Worm (Caenorhabditis elegans) whole organism, L2 larva: ENCODE results near the gene T04F8.8.

Source experiments
- F13H6.1 ChIP-seq: sonication (generic microtip); optimal IDR thresholded peaks from 2 replicates; lab custom pipeline; 2016; ENCODE audit warnings: missing genetic modification characterization, missing compliant biosample characterization
- R02D3.7 ChIP-seq: fragments of 150-350 bp; optimal IDR thresholded peaks from 2 replicates; lab custom pipeline; 2014; ENCODE audit warnings: missing biosample characterization, missing genetic modification characterization
- Y55F3AM.14 ChIP-seq: fragments of 200-800 bp; sonication (Bioruptor generic); optimal IDR thresholded peaks from 2 replicates; lab custom pipeline; 2018; ENCODE audit warnings: mild to moderate bottlenecking, missing genetic modification characterization, missing compliant biosample characterization
- ZK546.5 ChIP-seq: sonication (generic microtip); optimal IDR thresholded peaks from 2 replicates; lab custom pipeline; 2017; ENCODE audit warnings: missing biosample characterization, missing genetic modification characterization
- aly-2 ChIP-seq: fragments of 150-350 bp; optimal IDR thresholded peaks from 2 replicates; lab custom pipeline; 2014; ENCODE audit warnings: missing biosample characterization, missing genetic modification characterization
- ama-1 ChIP-seq: fragments of 150-350 bp; optimal IDR thresholded peaks from 2 replicates; lab custom pipeline; 2018; ENCODE audit warnings: inconsistent platforms
- blmp-1 ChIP-seq: sonication (generic microtip); optimal IDR thresholded peaks from 2 replicates; lab custom pipeline; 2017; ENCODE audit warnings: missing genetic modification characterization, mild to moderate bottlenecking, missing compliant biosample characterization, antibody characterized with exemption, moderate library complexity; ENCODE audit not compliant: insufficient read depth
- ceh-82 ChIP-seq: fragments of 150-350 bp; optimal IDR thresholded peaks from 2 replicates; lab custom pipeline; 2014; ENCODE audit warnings: missing biosample characterization, missing genetic modification characterization
- crh-2 ChIP-seq: sonication (generic microtip); optimal IDR thresholded peaks from 2 replicates; lab custom pipeline; 2017; ENCODE audit warnings: missing biosample characterization, missing genetic modification characterization
- dmd-4 ChIP-seq: sonication (generic microtip); optimal IDR thresholded peaks from 2 replicates; lab custom pipeline; 2017; ENCODE audit warnings: missing biosample characterization, missing genetic modification characterization
- egl-27 ChIP-seq: sonication (generic microtip); optimal IDR thresholded peaks from 3 replicates; lab custom pipeline; 2017; ENCODE audit warnings: missing biosample characterization, missing genetic modification reagents, missing genetic modification characterization
- elt-1 ChIP-seq: fragments of 150-350 bp; optimal IDR thresholded peaks from 2 replicates; lab custom pipeline; 2014; ENCODE audit warnings: missing biosample characterization, missing genetic modification characterization
- elt-3 ChIP-seq: sonication (generic microtip); optimal IDR thresholded peaks from 2 replicates; lab custom pipeline; 2017; ENCODE audit warnings: missing biosample characterization, missing genetic modification characterization
- fos-1 ChIP-seq: fragments of 150-350 bp; optimal IDR thresholded peaks from 2 replicates; lab custom pipeline; 2014; ENCODE audit warnings: missing biosample characterization, missing genetic modification characterization
- lin-11 ChIP-seq: fragments of 150-350 bp; sonication (generic microtip); optimal IDR thresholded peaks from 2 replicates; lab custom pipeline; 2014; ENCODE audit warnings: missing biosample characterization, missing genetic modification characterization, inconsistent platforms, mixed read lengths
- lin-13 ChIP-seq: fragments of 150-350 bp; optimal IDR thresholded peaks from 2 replicates; lab custom pipeline; 2014; ENCODE audit warnings: missing biosample characterization, missing genetic modification reagents, missing genetic modification characterization
- lin-39 ChIP-seq: fragments of 150-350 bp; optimal IDR thresholded peaks from 2 replicates; lab custom pipeline; 2014; ENCODE audit warnings: missing biosample characterization, missing genetic modification reagents, missing genetic modification characterization
- lsy-2 ChIP-seq, 2 experiments: fragments of 150-350 bp in 1 of 2; sonication (generic microtip) in 1 of 2; optimal IDR thresholded peaks; 2 replicates each; lab custom pipeline; 2014 to 2017; ENCODE audit warnings: missing biosample characterization in 2 of 2, missing genetic modification characterization in 2 of 2
- mab-5 ChIP-seq: fragments of 150-350 bp; optimal IDR thresholded peaks from 2 replicates; lab custom pipeline; 2014; ENCODE audit warnings: missing biosample characterization, missing genetic modification characterization
- mdl-1 ChIP-seq, 2 experiments: fragments of 150-350 bp in 1 of 2; sonication (generic microtip) in 1 of 2; optimal IDR thresholded peaks; 2 replicates each; lab custom pipeline; 2017; ENCODE audit warnings: missing biosample characterization in 2 of 2, missing genetic modification characterization in 2 of 2
- nhr-10 ChIP-seq: sonication (generic microtip); optimal IDR thresholded peaks from 2 replicates; lab custom pipeline; 2017; ENCODE audit warnings: missing biosample characterization, missing genetic modification characterization
- nhr-11 ChIP-seq: fragments of 150-350 bp; optimal IDR thresholded peaks from 2 replicates; lab custom pipeline; 2014; ENCODE audit warnings: missing biosample characterization, missing genetic modification characterization
- nhr-12 ChIP-seq: fragments of 150-350 bp; optimal IDR thresholded peaks from 2 replicates; lab custom pipeline; 2014; ENCODE audit warnings: missing biosample characterization, missing genetic modification characterization
- nhr-129 ChIP-seq: fragments of 150-350 bp; optimal IDR thresholded peaks from 2 replicates; lab custom pipeline; 2014; ENCODE audit warnings: missing biosample characterization, missing genetic modification characterization
- nhr-21 ChIP-seq: fragments of 150-350 bp; optimal IDR thresholded peaks from 2 replicates; lab custom pipeline; 2014; ENCODE audit warnings: missing biosample characterization, missing genetic modification characterization
- nhr-237 ChIP-seq: fragments of 150-350 bp; optimal IDR thresholded peaks from 2 replicates; lab custom pipeline; 2014; ENCODE audit warnings: missing biosample characterization, missing genetic modification characterization
- nhr-25 ChIP-seq: fragments of 150-350 bp; sonication (generic microtip); optimal IDR thresholded peaks from 3 replicates; lab custom pipeline; 2014; ENCODE audit warnings: missing biosample characterization, missing genetic modification characterization
- nhr-77 ChIP-seq: fragments of 150-350 bp; optimal IDR thresholded peaks from 2 replicates; lab custom pipeline; 2014; ENCODE audit warnings: missing biosample characterization, missing genetic modification characterization
- peb-1 ChIP-seq: fragments of 150-350 bp; optimal IDR thresholded peaks from 2 replicates; lab custom pipeline; 2014; ENCODE audit warnings: missing biosample characterization, missing genetic modification characterization
- sma-3 ChIP-seq: sonication (generic microtip); optimal IDR thresholded peaks from 2 replicates; lab custom pipeline; 2016; ENCODE audit warnings: missing genetic modification reagents, missing genetic modification characterization, missing compliant biosample characterization
- sma-9 ChIP-seq, 2 experiments: fragments of 150-350 bp in 1 of 2; sonication (generic microtip) in 1 of 2; optimal IDR thresholded peaks; 2 replicates each; lab custom pipeline; 2014 to 2016; ENCODE audit warnings: missing genetic modification characterization in 2 of 2, mild to moderate bottlenecking in 1 of 2, missing biosample characterization in 1 of 2, missing compliant biosample characterization in 1 of 2, missing genetic modification reagents in 1 of 2, moderate library complexity in 1 of 2
- snpc-4 ChIP-seq: fragments of 150-350 bp; optimal IDR thresholded peaks from 2 replicates; lab custom pipeline; 2014; ENCODE audit warnings: missing biosample characterization, missing genetic modification characterization
- unc-39 ChIP-seq: fragments of 150-350 bp; optimal IDR thresholded peaks from 2 replicates; lab custom pipeline; 2014; ENCODE audit warnings: missing biosample characterization, missing genetic modification characterization
- unc-55 ChIP-seq: fragments of 150-350 bp; sonication (generic microtip); optimal IDR thresholded peaks from 3 replicates; lab custom pipeline; 2014; ENCODE audit warnings: missing biosample characterization, missing genetic modification reagents, missing genetic modification characterization
- zag-1 ChIP-seq: fragments of 150-350 bp; optimal IDR thresholded peaks from 2 replicates; lab custom pipeline; 2014; ENCODE audit warnings: missing biosample characterization, missing genetic modification characterization
- ztf-1 ChIP-seq: fragments of 200-800 bp; sonication (Bioruptor generic); conservative IDR thresholded peaks from 2 replicates; pipeline ENCODE4 v1.3.6; 2022; ENCODE audit warnings: missing genetic modification characterization, missing compliant biosample characterization
- ztf-11 ChIP-seq: sonication (generic microtip); optimal IDR thresholded peaks from 2 replicates; lab custom pipeline; 2017; ENCODE audit warnings: missing biosample characterization, missing genetic modification characterization
- ztf-4 ChIP-seq: fragments of 150-350 bp; optimal IDR thresholded peaks from 2 replicates; lab custom pipeline; 2014; ENCODE audit warnings: missing biosample characterization, missing genetic modification characterization

Gene T04F8.8

DNA sequence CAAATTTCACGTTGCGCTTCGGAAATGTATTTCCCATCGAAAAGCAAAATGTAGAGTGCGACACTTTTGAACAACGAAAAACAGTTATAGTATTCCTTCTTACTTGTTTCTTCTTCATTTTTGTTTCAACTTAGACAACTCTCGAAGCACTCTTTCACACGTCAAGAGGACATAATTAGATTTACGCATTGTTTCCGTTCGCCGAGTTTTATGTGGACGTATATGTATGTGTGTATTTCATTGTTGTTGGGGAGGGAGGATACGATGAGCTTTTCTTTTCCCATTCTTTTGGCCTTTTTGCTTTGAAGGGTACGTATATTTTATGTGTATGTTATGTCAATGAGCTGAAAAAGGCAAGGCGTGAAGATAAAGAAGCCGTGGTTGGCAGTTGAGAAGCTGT, 16.8 kb upstream of the T04F8.8 start:
- TF ChIP-seq lin-39 (tag; lab: Kevin White, UChicago) (no peak), mdl-1 (tag; optimal IDR thresholded peaks at IDR 0.05; lab: Kevin White, UChicago) (no peak), zag-1 (tag; lab: Kevin White, UChicago) (peak; percentile 27), ama-1 (no peak)

- TF ChIP-seq Y55F3AM.14: no peak
- no peak for TF ChIP-seq nhr-21
- TF ChIP-seq lsy-2 (tag; optimal IDR thresholded peaks at IDR 0.05; lab: Kevin White, UChicago): no peak
- TF ChIP-seq ztf-1 (GFP tag; lab: Robert Waterston, UW): no peak
These were observed 15.2 kb upstream of the T04F8.8 start, which contains the start of gene sto-6 for ce11 chrX:11632107-11632506. Gene sto-6, plus strand, starts transcription at chrX:11632407.

ce11 chrX:11633278-11633677, 14.0 kb upstream of the T04F8.8 start:
- TF ChIP-seq sma-9 (GFP tag; optimal IDR thresholded peaks at IDR 0.05; lab: Kevin White, UChicago): no peak
- no peak for TF ChIP-seq sma-9 (tag; optimal IDR thresholded peaks at IDR 0.05; lab: Kevin White, UChicago)
- TF ChIP-seq sma-3: no peak
- no peak for TF ChIP-seq crh-2 (tag; lab: Kevin White, UChicago)
- TF ChIP-seq lin-39 (tag; lab: Kevin White, UChicago): no peak
- TF ChIP-seq nhr-25: no peak
- TF ChIP-seq aly-2 (tag; lab: Kevin White, UChicago): no peak
- no peak for TF ChIP-seq fos-1
- TF ChIP-seq ama-1: no peak
- TF ChIP-seq mdl-1 (tag; optimal IDR thresholded peaks at IDR 0.05; lab: Kevin White, UChicago): no peak
- no peak for TF ChIP-seq zag-1 (tag; lab: Kevin White, UChicago)
- no peak for TF ChIP-seq mab-5 (tag; lab: Kevin White, UChicago)

ce11 chrX:11637721-11638120, 9.5 kb upstream of the T04F8.8 start:
- TF ChIP-seq blmp-1 (tag; lab: Kevin White, UChicago) (no peak), sma-3 (no peak), nhr-129 (tag; lab: Kevin White, UChicago) (no peak), ama-1 (no peak), ceh-82 (tag; lab: Kevin White, UChicago) (no peak), snpc-4 (tag; lab: Kevin White, UChicago) (no peak), mdl-1 (tag; optimal IDR thresholded peaks at IDR 0.05; lab: Kevin White, UChicago) (no peak), lin-39 (tag; lab: Kevin White, UChicago) (no peak)

- TF ChIP-seq lsy-2 (tag; optimal IDR thresholded peaks at IDR 0.05; lab: Kevin White, UChicago): no peak
- no peak for TF ChIP-seq zag-1 (tag; lab: Kevin White, UChicago)
- TF ChIP-seq nhr-77 (tag; lab: Kevin White, UChicago): no peak
- TF ChIP-seq nhr-129 (tag; lab: Kevin White, UChicago): no peak
- no peak for TF ChIP-seq ZK546.5 (tag; lab: Kevin White, UChicago)
- TF ChIP-seq blmp-1 (tag; lab: Kevin White, UChicago): no peak
- no peak for TF ChIP-seq nhr-11
- no peak for TF ChIP-seq crh-2 (tag; lab: Kevin White, UChicago)
- TF ChIP-seq dmd-4: no peak
- no peak for TF ChIP-seq sma-9 (GFP tag; optimal IDR thresholded peaks at IDR 0.05; lab: Kevin White, UChicago)
- no peak for TF ChIP-seq sma-9 (tag; optimal IDR thresholded peaks at IDR 0.05; lab: Kevin White, UChicago)
- no peak for TF ChIP-seq elt-1 (tag; lab: Kevin White, UChicago)
- no peak for TF ChIP-seq snpc-4 (tag; lab: Kevin White, UChicago)
- TF ChIP-seq nhr-237 (tag; lab: Kevin White, UChicago): no peak
- TF ChIP-seq F13H6.1 (tag; lab: Kevin White, UChicago): no peak
- TF ChIP-seq aly-2 (tag; lab: Kevin White, UChicago): no peak
- TF ChIP-seq peb-1: no peak
- no peak for TF ChIP-seq R02D3.7 (tag; lab: Kevin White, UChicago)
- no peak for TF ChIP-seq nhr-12 (tag; lab: Kevin White, UChicago)
These were observed 8.3 kb upstream of the T04F8.8 start for ce11 chrX:11638987-11639386.

DNA sequence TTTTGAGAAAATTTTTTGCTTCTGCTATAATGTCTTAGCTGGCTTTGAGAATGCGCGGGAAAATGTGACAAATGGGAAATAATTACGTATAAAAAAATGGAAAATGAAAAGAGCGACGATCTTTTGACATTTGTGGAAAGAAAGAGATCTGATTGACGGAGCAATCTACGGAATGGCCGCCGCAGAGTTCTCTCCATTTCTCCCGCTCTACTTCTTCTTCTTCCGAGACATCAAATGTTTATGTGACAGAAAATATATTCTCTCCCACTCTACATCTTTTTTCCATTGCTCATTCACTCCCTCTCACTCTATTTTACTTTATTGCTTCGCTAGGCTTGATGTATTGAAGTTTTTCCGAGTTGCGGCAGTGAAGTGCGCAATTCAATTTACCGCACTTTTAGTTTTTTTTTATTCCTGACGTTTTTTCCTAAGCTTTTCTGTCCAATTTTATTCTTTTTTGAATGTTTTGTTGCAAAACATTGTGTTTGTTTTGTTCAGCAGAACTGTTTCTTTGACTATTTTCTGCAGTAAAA, 6.7 kb upstream of the T04F8.8 start:
- no peak for TF ChIP-seq F13H6.1 (tag; lab: Kevin White, UChicago)
- TF ChIP-seq sma-9 (GFP tag; optimal IDR thresholded peaks at IDR 0.05; lab: Kevin White, UChicago): peak; percentile 14
- no peak for TF ChIP-seq sma-9 (tag; optimal IDR thresholded peaks at IDR 0.05; lab: Kevin White, UChicago)
- TF ChIP-seq elt-3: no peak
- no peak for TF ChIP-seq nhr-25
- no peak for TF ChIP-seq lin-13 (GFP tag; lab: Kevin White, UChicago)
- no peak for TF ChIP-seq lin-11 (tag; lab: Kevin White, UChicago)
- TF ChIP-seq unc-55: peak; percentile 58
- peak; percentile 24 for TF ChIP-seq nhr-129 (tag; lab: Kevin White, UChicago)
- TF ChIP-seq ama-1: no peak
- no peak for TF ChIP-seq snpc-4 (tag; lab: Kevin White, UChicago)
- no peak for TF ChIP-seq ztf-4 (tag; lab: Kevin White, UChicago)
- TF ChIP-seq nhr-21: no peak
- no peak for TF ChIP-seq ztf-11 (tag; lab: Kevin White, UChicago)
- TF ChIP-seq ZK546.5 (tag; lab: Kevin White, UChicago): no peak
- TF ChIP-seq dmd-4: no peak
- peak; percentile 16 for TF ChIP-seq egl-27 (tag; lab: Kevin White, UChicago)
- TF ChIP-seq ztf-1 (GFP tag; lab: Robert Waterston, UW): no peak
- peak; percentile 60 for TF ChIP-seq zag-1 (tag; lab: Kevin White, UChicago)
- TF ChIP-seq fos-1: no peak
- TF ChIP-seq mdl-1 (tag; optimal IDR thresholded peaks at IDR 0.05; lab: Kevin White, UChicago): no peak
- TF ChIP-seq Y55F3AM.14: no peak
- no peak for TF ChIP-seq nhr-237 (tag; lab: Kevin White, UChicago)
- TF ChIP-seq ceh-82 (tag; lab: Kevin White, UChicago): no peak
- no peak for TF ChIP-seq nhr-10 (tag; lab: Kevin White, UChicago)
- no peak for TF ChIP-seq nhr-12 (tag; lab: Kevin White, UChicago)
- no peak for TF ChIP-seq peb-1
- no peak for TF ChIP-seq unc-39 (tag; lab: Kevin White, UChicago)
